Fruit fly (Drosophila melanogaster) whole organism, embryonic: Measurements from ENCODE around the gene CG10063.
A peak's percentile ranks its signal among the peaks of the same experiment; 100 is the strongest.

ENCODE experiments used
- B-H2 ChIP-seq: fragments of 200-800 bp; sonication (Bioruptor generic); optimal IDR thresholded peaks from 2 replicates; lab custom pipeline; 2018; ENCODE audit warnings: missing biosample characterization, mild to moderate bottlenecking, missing genetic modification characterization
- BEAF-32 ChIP-seq: fragments of 200-800 bp; sonication (Bioruptor generic); optimal IDR thresholded peaks from 3 replicates; lab custom pipeline; 2017; ENCODE audit warnings: missing biosample characterization, missing genetic modification characterization, mild to moderate bottlenecking, moderate library complexity, missing genetic modification reagents
- CG10267 ChIP-seq: fragments of 200-800 bp; sonication (Bioruptor generic); optimal IDR thresholded peaks from 2 replicates; lab custom pipeline; 2018; ENCODE audit warnings: missing biosample characterization, mild to moderate bottlenecking, missing genetic modification characterization, moderate library complexity
- CG12659 ChIP-seq: fragments of 200-800 bp; sonication (Bioruptor generic); optimal IDR thresholded peaks from 3 replicates; lab custom pipeline; 2017; ENCODE audit warnings: mild to moderate bottlenecking, missing biosample characterization, missing genetic modification reagents, missing genetic modification characterization
- CG14710 ChIP-seq: fragments of 200-800 bp; sonication (Bioruptor generic); optimal IDR thresholded peaks from 3 replicates; lab custom pipeline; 2019; ENCODE audit warnings: missing biosample characterization, mild to moderate bottlenecking, missing genetic modification characterization, moderate library complexity
- CG15601 ChIP-seq: fragments of 200-800 bp; sonication (Bioruptor generic); optimal IDR thresholded peaks from 3 replicates; lab custom pipeline; 2019; ENCODE audit warnings: missing biosample characterization, mild to moderate bottlenecking, missing genetic modification characterization, moderate library complexity
- CG1603 ChIP-seq: fragments of 200-800 bp; sonication (Bioruptor generic); optimal IDR thresholded peaks from 2 replicates; lab custom pipeline; 2019; ENCODE audit warnings: missing biosample characterization, mild to moderate bottlenecking, missing genetic modification characterization, moderate library complexity
- CG17359 ChIP-seq: fragments of 200-800 bp; sonication (Bioruptor generic); optimal IDR thresholded peaks from 3 replicates; lab custom pipeline; 2018; ENCODE audit warnings: missing biosample characterization, mild to moderate bottlenecking, missing genetic modification characterization, moderate library complexity
- CG17912 ChIP-seq: fragments of 200-800 bp; sonication (Bioruptor generic); optimal IDR thresholded peaks from 2 replicates; lab custom pipeline; 2018; ENCODE audit warnings: missing biosample characterization, mild to moderate bottlenecking, missing genetic modification characterization
- CG18262 ChIP-seq: fragments of 200-800 bp; optimal IDR thresholded peaks from 3 replicates; lab custom pipeline; 2019; ENCODE audit warnings: missing biosample characterization, mild to moderate bottlenecking, missing genetic modification characterization, moderate library complexity
- CG2116 ChIP-seq: fragments of 200-800 bp; sonication (Bioruptor generic); optimal IDR thresholded peaks from 3 replicates; lab custom pipeline; 2018; ENCODE audit warnings: missing biosample characterization, mild to moderate bottlenecking, missing genetic modification characterization
- CG2202 ChIP-seq: fragments of 200-800 bp; sonication (Bioruptor generic); optimal IDR thresholded peaks from 2 replicates; lab custom pipeline; 2018; ENCODE audit warnings: missing biosample characterization, mild to moderate bottlenecking, missing genetic modification characterization
- CG31441 ChIP-seq: fragments of 200-800 bp; sonication (Bioruptor generic); IDR thresholded peaks from 2 replicates; pipeline ENCODE4 v1.3.6; 2022; ENCODE audit warnings: missing biosample characterization, missing genetic modification characterization
- CG34224 ChIP-seq: fragments of 200-800 bp; sonication (Bioruptor generic); IDR thresholded peaks from 3 replicates; pipeline ENCODE4 v1.3.6; 2022; ENCODE audit warnings: missing biosample characterization, missing genetic modification characterization; ENCODE audit not compliant: partially characterized antibody
- CG34376 ChIP-seq: fragments of 200-800 bp; sonication (Bioruptor generic); optimal IDR thresholded peaks from 2 replicates; lab custom pipeline; 2018; ENCODE audit warnings: missing biosample characterization, mild to moderate bottlenecking, missing genetic modification characterization
- CG34422 ChIP-seq: fragments of 200-800 bp; sonication (Bioruptor generic); IDR thresholded peaks from 3 replicates; pipeline ENCODE4 v1.3.6; 2022; ENCODE audit warnings: missing biosample characterization, missing genetic modification characterization
- CG9797 ChIP-seq: fragments of 200-800 bp; sonication (Bioruptor generic); optimal IDR thresholded peaks from 3 replicates; lab custom pipeline; 2018; ENCODE audit warnings: missing biosample characterization, mild to moderate bottlenecking, missing genetic modification characterization
- Dp ChIP-seq: fragments of 200-800 bp; sonication (Bioruptor generic); optimal IDR thresholded peaks from 2 replicates; lab custom pipeline; 2018; ENCODE audit warnings: missing biosample characterization, mild to moderate bottlenecking, missing genetic modification characterization, moderate library complexity
- Elba2 ChIP-seq: fragments of 200-800 bp; sonication (Bioruptor generic); optimal IDR thresholded peaks from 3 replicates; lab custom pipeline; 2016; ENCODE audit warnings: missing biosample characterization, missing genetic modification characterization
- Ets65A ChIP-seq: fragments of 200-800 bp; sonication (Bioruptor generic); peaks from one replicate; lab custom pipeline; 2016; ENCODE audit warnings: missing biosample characterization, missing genetic modification characterization
- MBD-R2 ChIP-seq: fragments of 200-800 bp; sonication (Bioruptor generic); IDR thresholded peaks from 2 replicates; pipeline ENCODE4 v1.3.6; 2022; ENCODE audit warnings: missing biosample characterization, missing genetic modification characterization
- MESR4 ChIP-seq: fragments of 200-800 bp; sonication (Bioruptor generic); optimal IDR thresholded peaks from 2 replicates; lab custom pipeline; 2018; ENCODE audit warnings: missing biosample characterization, mild to moderate bottlenecking, missing genetic modification characterization, moderate library complexity
- Nf-YC ChIP-seq: fragments of 200-800 bp; optimal IDR thresholded peaks from 3 replicates; lab custom pipeline; 2019; ENCODE audit warnings: missing biosample characterization, mild to moderate bottlenecking, missing genetic modification characterization, moderate library complexity
- Pdp1 ChIP-seq, 2 experiments: fragments of 200-800 bp; sonication (Bioruptor generic); optimal IDR thresholded peaks; 3 replicates each; lab custom pipeline; 2016; ENCODE audit warnings: missing biosample characterization in 2 of 2, missing genetic modification characterization in 2 of 2, mild to moderate bottlenecking in 1 of 2, moderate library complexity in 1 of 2
- Sry-δ ChIP-seq: fragments of 200-800 bp; sonication (Bioruptor generic); optimal IDR thresholded peaks from 2 replicates; lab custom pipeline; 2016; ENCODE audit warnings: missing biosample characterization, missing genetic modification characterization
- YL-1 ChIP-seq: fragments of 200-800 bp; sonication (Bioruptor generic); optimal IDR thresholded peaks from 3 replicates; lab custom pipeline; 2017; ENCODE audit warnings: missing biosample characterization, mild to moderate bottlenecking, missing genetic modification characterization
- bbx ChIP-seq: fragments of 200-800 bp; sonication (Bioruptor generic); IDR thresholded peaks from 2 replicates; pipeline ENCODE4 v1.3.6; 2022; ENCODE audit warnings: missing biosample characterization, missing genetic modification characterization; ENCODE audit not compliant: partially characterized antibody
- chm ChIP-seq: fragments of 200-800 bp; sonication (Bioruptor generic); IDR thresholded peaks from 2 replicates; pipeline ENCODE4 v1.3.6; 2022; ENCODE audit warnings: missing biosample characterization, missing genetic modification characterization
- corto ChIP-seq: fragments of 200-800 bp; sonication (Bioruptor generic); optimal IDR thresholded peaks from 2 replicates; lab custom pipeline; 2016; ENCODE audit warnings: missing biosample characterization, mild to moderate bottlenecking, missing genetic modification characterization, moderate library complexity
- crc ChIP-seq: fragments of 200-800 bp; sonication (Bioruptor generic); optimal IDR thresholded peaks from 2 replicates; lab custom pipeline; 2016; ENCODE audit warnings: missing biosample characterization, missing genetic modification characterization
- crp ChIP-seq, 2 experiments: fragments of 200-800 bp; sonication (Bioruptor generic); optimal IDR thresholded peaks; 2 replicates in 1 of 2; 3 replicates in 1 of 2; lab custom pipeline; 2017; ENCODE audit warnings: missing biosample characterization in 2 of 2, missing genetic modification characterization in 2 of 2, mild to moderate bottlenecking in 1 of 2, moderate library complexity in 1 of 2
- exex ChIP-seq: fragments of 200-800 bp; sonication (Bioruptor generic); optimal IDR thresholded peaks from 4 replicates; lab custom pipeline; 2018; ENCODE audit warnings: missing biosample characterization, mild to moderate bottlenecking, missing genetic modification characterization, moderate library complexity
- fd96Cb ChIP-seq: fragments of 200-800 bp; sonication (Bioruptor generic); optimal IDR thresholded peaks from 2 replicates; lab custom pipeline; 2018; ENCODE audit warnings: missing biosample characterization, mild to moderate bottlenecking, missing genetic modification characterization, moderate library complexity
- gfzf ChIP-seq: fragments of 200-800 bp; sonication (Bioruptor generic); optimal IDR thresholded peaks from 2 replicates; lab custom pipeline; 2016; ENCODE audit warnings: missing biosample characterization, mild to moderate bottlenecking, missing genetic modification characterization, moderate library complexity
- grn ChIP-seq: fragments of 200-800 bp; sonication (Bioruptor generic); optimal IDR thresholded peaks from 3 replicates; lab custom pipeline; 2017; ENCODE audit warnings: missing biosample characterization, missing genetic modification characterization
- insv ChIP-seq, 2 experiments: fragments of 200-800 bp; sonication (Bioruptor generic); optimal IDR thresholded peaks; 3 replicates each; lab custom pipeline; 2016 to 2018; ENCODE audit warnings: missing biosample characterization in 2 of 2, missing genetic modification characterization in 2 of 2
- knrl ChIP-seq: fragments of 200-800 bp; sonication (Bioruptor generic); IDR thresholded peaks from 3 replicates; pipeline ENCODE4 v1.3.6; 2022; ENCODE audit warnings: missing biosample characterization, missing genetic modification characterization; ENCODE audit not compliant: partially characterized antibody
- nmo ChIP-seq: fragments of 200-800 bp; sonication (Bioruptor generic); optimal IDR thresholded peaks from 2 replicates; lab custom pipeline; 2018; ENCODE audit warnings: missing biosample characterization, mild to moderate bottlenecking, missing genetic modification characterization, moderate library complexity
- pzg ChIP-seq: fragments of 200-800 bp; sonication (Bioruptor generic); optimal IDR thresholded peaks from 3 replicates; lab custom pipeline; 2018; ENCODE audit warnings: missing biosample characterization, mild to moderate bottlenecking, missing genetic modification characterization, moderate library complexity
- ranshi ChIP-seq: fragments of 200-800 bp; sonication (Bioruptor generic); IDR thresholded peaks from 2 replicates; pipeline ENCODE4 v1.3.6; 2022; ENCODE audit warnings: missing biosample characterization, missing genetic modification characterization
- sens ChIP-seq: fragments of 200-800 bp; sonication (Bioruptor generic); peaks from one replicate; lab custom pipeline; 2016; ENCODE audit warnings: missing biosample characterization, missing genetic modification characterization
- slou ChIP-seq: fragments of 200-800 bp; sonication (Bioruptor generic); optimal IDR thresholded peaks from 3 replicates; lab custom pipeline; 2016; ENCODE audit warnings: missing biosample characterization, missing genetic modification characterization
- stwl ChIP-seq: fragments of 200-800 bp; sonication (Bioruptor generic); optimal IDR thresholded peaks from 3 replicates; lab custom pipeline; 2018; ENCODE audit warnings: missing biosample characterization, mild to moderate bottlenecking, missing genetic modification characterization, moderate library complexity
- tx ChIP-seq: fragments of 200-800 bp; sonication (Bioruptor generic); optimal IDR thresholded peaks from 2 replicates; lab custom pipeline; 2016; ENCODE audit warnings: missing biosample characterization, missing genetic modification characterization
- z ChIP-seq: fragments of 200-800 bp; sonication (Bioruptor generic); IDR thresholded peaks from 3 replicates; pipeline ENCODE4 v1.3.6; 2022; ENCODE audit warnings: missing biosample characterization, missing genetic modification characterization

CG10063 gene

dm6 chr3L:6961992-6962570 is 10.2 kb downstream of the CG10063 start:
- TF ChIP-seq knrl (GFP tag; lab: Robert Waterston, UW) (no peak), Pdp1 (GFP tag; optimal IDR thresholded peaks at IDR 0.05; lab: Kevin White, UChicago) (peak in 1 of 2 experiments; percentile 73), exex (peak; percentile 71), ranshi (no peak), grn (GFP tag; lab: Kevin White, UChicago) (peak; percentile 50), fd96Cb (tag; lab: Kevin White, UChicago) (no peak), corto (GFP tag; lab: Kevin White, UChicago) (peak; percentile 16), CG34376 (GFP tag; lab: Kevin White, UChicago) (peak; percentile 53), Ets65A (GFP tag; lab: Kevin White, UChicago) (peak; percentile 75)
- TF ChIP-seq, all 482 proteins: peak for 6

dm6 chr3L:6957753-6958420 is 14.4 kb downstream of the CG10063 start, which contains the start of the genes Uqcc1 and Surf1:
Uqcc1 (minus strand) TSS chr3L:6958108.
Surf1 (plus strand) TSS chr3L:6958346.
- TF ChIP-seq CG17359 (tag; lab: Kevin White, UChicago) (peak; percentile 56), CG14710 (peak; percentile 53), CG34224 (0 out of 3 replicates have a peak, but pooled peaks have one; percentile 19), insv (GFP tag; optimal IDR thresholded peaks at IDR 0.05; lab: Kevin White, UChicago) (peak in 1 of 2 experiments; percentile 94), MESR4 (GFP tag; lab: Kevin White, UChicago) (peak; percentile 51), CG18262 (tag; lab: Kevin White, UChicago) (no peak), z (GFP tag; lab: Robert Waterston, UW) (no peak), slou (no peak), chm (GFP tag; lab: Robert Waterston, UW) (no peak), bbx (GFP tag; lab: Robert Waterston, UW) (peak; percentile 68), tx (GFP tag; lab: Kevin White, UChicago) (no peak), CG2116 (GFP tag; lab: Kevin White, UChicago) (peak; percentile 19), CG15601 (tag; lab: Kevin White, UChicago) (no peak), sens (GFP tag; lab: Kevin White, UChicago) (peak; percentile 57), stwl (tag; lab: Kevin White, UChicago) (peak; percentile 49), Dp (GFP tag; lab: Kevin White, UChicago) (peak; percentile 3), B-H2 (no peak), Pdp1 (GFP tag; optimal IDR thresholded peaks at IDR 0.05; lab: Kevin White, UChicago) (peak in 1 of 2 experiments; percentile 79), CG34422 (GFP tag; lab: Robert Waterston, UW) (peak; percentile 13; the same call in 1 of the 3 replicates), crp (GFP tag; optimal IDR thresholded peaks at IDR 0.05; lab: Kevin White, UChicago) (peak; percentile 57 to 90), CG31441 (GFP tag; lab: Robert Waterston, UW) (0 out of 2 replicates have a peak, but pooled peaks have one; percentile 21), crc (no peak), grn (GFP tag; lab: Kevin White, UChicago) (peak; percentile 25), CG9797 (GFP tag; lab: Kevin White, UChicago) (peak; percentile 62), BEAF-32 (peak; percentile 1), pzg (GFP tag; lab: Kevin White, UChicago) (peak; percentile 35), nmo (GFP tag; lab: Kevin White, UChicago) (peak; percentile 1), Elba2 (GFP tag; lab: Kevin White, UChicago) (peak; percentile 42), CG12659 (GFP tag; lab: Kevin White, UChicago) (peak; percentile 1), CG2202 (tag; lab: Kevin White, UChicago) (no peak), YL-1 (peak; percentile 45), Nf-YC (peak; percentile 19), CG10267 (peak; percentile 43), MBD-R2 (GFP tag; lab: Robert Waterston, UW) (peak; percentile 52; the same call in 1 of the 2 replicates), Sry-δ (GFP tag; lab: Kevin White, UChicago) (no peak), gfzf (GFP tag; lab: Kevin White, UChicago) (peak; percentile 50), CG17912 (GFP tag; lab: Kevin White, UChicago) (no peak), CG1603 (tag; lab: Kevin White, UChicago) (no peak)
